Worm (Caenorhabditis elegans) whole organism, mixed stage, embryonic: ENCODE measurements around the gene faah-2.
"Not testable (repeated sequence)": the region's sequence is repeated elsewhere in the genome, so short reads cannot be mapped to it uniquely, and the experiment has no call there.

Experiments used
- bed-3 ChIP-seq: fragments of 200-800 bp; sonication (Bioruptor generic); optimal IDR thresholded peaks from 3 replicates; lab custom pipeline; 2018; ENCODE audit warnings: mild to moderate bottlenecking, missing genetic modification characterization, moderate library complexity, missing compliant biosample characterization
- blmp-1 ChIP-seq: fragments of 150-350 bp; optimal IDR thresholded peaks from 2 replicates; lab custom pipeline; 2014; ENCODE audit warnings: missing biosample characterization, missing genetic modification characterization
- ceh-39 ChIP-seq: fragments of 150-350 bp; optimal IDR thresholded peaks from 2 replicates; lab custom pipeline; 2014; ENCODE audit warnings: missing biosample characterization, missing genetic modification characterization
- ceh-83 ChIP-seq: fragments of 200-800 bp; sonication (Bioruptor generic); optimal IDR thresholded peaks from 2 replicates; lab custom pipeline; 2018; ENCODE audit warnings: mild to moderate bottlenecking, missing genetic modification characterization, missing compliant biosample characterization
- ces-1 ChIP-seq: fragments of 150-350 bp; optimal IDR thresholded peaks from 2 replicates; lab custom pipeline; 2014; ENCODE audit warnings: missing biosample characterization, missing genetic modification reagents, missing genetic modification characterization
- cnd-1 ChIP-seq: fragments of 200-800 bp; sonication (Bioruptor generic); optimal IDR thresholded peaks from 2 replicates; lab custom pipeline; 2018; ENCODE audit warnings: mild to moderate bottlenecking, missing genetic modification characterization, missing compliant biosample characterization
- drap-1 ChIP-seq: fragments of 200-800 bp; sonication (Bioruptor generic); optimal IDR thresholded peaks from 3 replicates; lab custom pipeline; 2018; ENCODE audit warnings: mild to moderate bottlenecking, missing genetic modification characterization, missing compliant biosample characterization
- elt-1 ChIP-seq: sonication (generic microtip); optimal IDR thresholded peaks from 2 replicates; lab custom pipeline; 2017; ENCODE audit warnings: missing genetic modification characterization, mild to moderate bottlenecking, missing compliant biosample characterization, antibody characterized with exemption, moderate library complexity, borderline replicate concordance; ENCODE audit not compliant: insufficient read depth
- elt-3 ChIP-seq: fragments of 150-350 bp; optimal IDR thresholded peaks from 2 replicates; lab custom pipeline; 2014; ENCODE audit warnings: missing biosample characterization, missing genetic modification characterization
- flh-1 ChIP-seq: fragments of 200-800 bp; sonication (Bioruptor generic); optimal IDR thresholded peaks from 2 replicates; lab custom pipeline; 2018; ENCODE audit warnings: mild to moderate bottlenecking, missing genetic modification characterization, moderate library complexity, missing compliant biosample characterization
- ham-2 ChIP-seq: fragments of 200-800 bp; sonication (Bioruptor generic); optimal IDR thresholded peaks from 2 replicates; lab custom pipeline; 2018; ENCODE audit warnings: mild to moderate bottlenecking, missing genetic modification characterization, missing compliant biosample characterization
- hlh-1 ChIP-seq: fragments of 150-350 bp; optimal IDR thresholded peaks from 2 replicates; lab custom pipeline; 2014; ENCODE audit warnings: missing biosample characterization, missing genetic modification reagents, missing genetic modification characterization
- lin-13 ChIP-seq: fragments of 150-350 bp; optimal IDR thresholded peaks from 2 replicates; lab custom pipeline; 2014; ENCODE audit warnings: missing biosample characterization, missing genetic modification characterization
- lsy-2 ChIP-seq: fragments of 150-350 bp; optimal IDR thresholded peaks from 2 replicates; lab custom pipeline; 2014; ENCODE audit warnings: missing biosample characterization, missing genetic modification characterization
- mep-1 ChIP-seq: fragments of 150-350 bp; optimal IDR thresholded peaks from 2 replicates; lab custom pipeline; 2017; ENCODE audit warnings: missing biosample characterization, missing genetic modification reagents, missing genetic modification characterization, inconsistent platforms
- mls-2 ChIP-seq: sonication (generic microtip); optimal IDR thresholded peaks from 2 replicates; lab custom pipeline; 2016; ENCODE audit warnings: mild to moderate bottlenecking, missing genetic modification characterization, moderate library complexity, missing compliant biosample characterization
- nhr-12 ChIP-seq: fragments of 150-350 bp; optimal IDR thresholded peaks from 2 replicates; lab custom pipeline; 2014; ENCODE audit warnings: missing biosample characterization, missing genetic modification characterization
- nhr-2 ChIP-seq: fragments of 150-350 bp; optimal IDR thresholded peaks from 2 replicates; lab custom pipeline; 2014; ENCODE audit warnings: missing biosample characterization, missing genetic modification characterization
- nhr-237 ChIP-seq: fragments of 150-350 bp; optimal IDR thresholded peaks from 2 replicates; lab custom pipeline; 2014; ENCODE audit warnings: missing biosample characterization, missing genetic modification characterization
- nhr-28 ChIP-seq: fragments of 150-350 bp; optimal IDR thresholded peaks from 2 replicates; lab custom pipeline; 2014; ENCODE audit warnings: missing biosample characterization, missing genetic modification characterization
- nhr-76 ChIP-seq: sonication (generic microtip); optimal IDR thresholded peaks from 2 replicates; lab custom pipeline; 2017; ENCODE audit warnings: missing biosample characterization, missing genetic modification characterization
- snpc-4 ChIP-seq: fragments of 150-350 bp; optimal IDR thresholded peaks from 2 replicates; lab custom pipeline; 2014; ENCODE audit warnings: missing biosample characterization, missing genetic modification characterization
- tbx-8 ChIP-seq: fragments of 200-800 bp; sonication (Bioruptor generic); optimal IDR thresholded peaks from 2 replicates; lab custom pipeline; 2018; ENCODE audit warnings: mild to moderate bottlenecking, missing genetic modification characterization, moderate library complexity, missing compliant biosample characterization
- unc-120 ChIP-seq: sonication (generic microtip); optimal IDR thresholded peaks from 2 replicates; lab custom pipeline; 2017; ENCODE audit warnings: missing genetic modification characterization, missing compliant biosample characterization; ENCODE audit not compliant: poor library complexity, severe bottlenecking
- zip-8 ChIP-seq: fragments of 150-350 bp; optimal IDR thresholded peaks from 2 replicates; lab custom pipeline; 2014; ENCODE audit warnings: missing biosample characterization, missing genetic modification characterization
- ztf-11 ChIP-seq: fragments of 150-350 bp; optimal IDR thresholded peaks from 2 replicates; lab custom pipeline; 2014; ENCODE audit warnings: missing biosample characterization, missing genetic modification characterization

faah-2 gene

DNA sequence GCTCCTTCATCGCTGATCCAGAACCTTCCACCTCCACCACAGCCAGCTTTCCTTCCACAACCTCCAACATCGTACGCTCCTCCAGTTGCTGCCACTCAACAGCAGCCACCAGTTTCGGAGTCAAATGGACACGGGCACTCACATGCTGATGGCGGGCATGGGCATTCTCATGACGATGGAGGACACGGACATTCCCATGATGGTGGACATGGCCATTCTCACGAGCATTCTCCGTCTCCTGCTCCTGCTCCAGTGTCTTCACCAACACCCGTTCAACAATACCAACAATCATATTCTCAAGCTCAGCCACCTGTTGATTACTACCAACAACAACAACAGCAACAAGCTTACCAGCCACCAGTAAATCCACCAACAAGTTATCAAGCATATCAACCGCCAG, 37.7 kb upstream of the faah-2 start:
- no peak for TF ChIP-seq bed-3 (GFP tag; lab: Kevin White, UChicago)
- no peak for TF ChIP-seq lin-13 (tag; lab: Kevin White, UChicago)
- no peak for TF ChIP-seq ceh-39 (tag; lab: Kevin White, UChicago)
- TF ChIP-seq nhr-28 (tag; lab: Kevin White, UChicago) = no peak
- no peak for TF ChIP-seq flh-1 (GFP tag; lab: Kevin White, UChicago)
- TF ChIP-seq ces-1 (GFP tag; lab: Kevin White, UChicago) = no peak
- TF ChIP-seq elt-3 (tag; lab: Kevin White, UChicago) = no peak

DNA sequence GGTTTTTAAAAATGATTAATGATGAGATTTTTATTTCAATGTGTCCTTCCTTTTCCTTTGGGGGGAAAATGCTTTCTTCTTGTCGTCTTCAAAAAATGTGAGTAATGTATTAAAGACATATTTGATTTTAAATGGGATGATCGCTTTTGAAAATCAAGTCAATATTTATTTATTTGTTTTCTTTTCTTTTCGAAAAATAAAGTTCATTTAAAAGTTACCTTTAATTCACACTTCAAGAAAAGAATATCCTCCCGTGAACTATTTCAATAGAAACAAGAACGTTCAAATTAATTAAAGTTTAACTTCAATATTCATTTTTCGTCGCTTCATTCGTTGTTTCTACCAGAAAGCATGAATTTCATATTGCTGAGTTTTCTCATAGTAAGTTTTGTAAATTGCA, 36.8 kb upstream of the faah-2 start, which contains the start of gene irld-8:
Gene irld-8 (plus strand): TSS at position 301 of the 400 bp plus-strand sequence.
- TF ChIP-seq zip-8 (no peak), mls-2 (tag; lab: Kevin White, UChicago) (no peak), ham-2 (GFP tag; lab: Kevin White, UChicago) (no peak), hlh-1 (tag; lab: Kevin White, UChicago) (no peak), nhr-28 (tag; lab: Kevin White, UChicago) (no peak), drap-1 (GFP tag; lab: Kevin White, UChicago) (no peak)

DNA sequence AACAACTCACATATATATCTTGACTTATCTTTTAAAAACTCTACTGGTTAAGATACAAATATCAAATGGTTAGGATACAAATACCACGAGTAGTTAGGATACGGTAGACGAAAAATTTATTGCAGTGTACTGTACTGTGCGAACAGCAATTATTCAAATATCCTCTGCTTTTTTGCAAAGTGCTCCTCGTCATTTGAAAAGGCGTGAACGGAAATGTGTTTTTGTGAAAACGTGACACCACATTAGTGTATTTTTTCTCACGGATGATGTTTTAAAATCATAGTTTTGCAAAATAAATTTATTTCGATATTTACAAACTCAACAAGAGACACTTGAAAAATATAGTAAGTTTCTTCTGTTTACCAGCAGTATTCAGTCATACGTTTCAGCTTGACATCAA, 33.5 kb upstream of the faah-2 start, which contains the start of gene F42G8.8:
Gene F42G8.8 (plus strand): TSS at position 301 of the 400 bp plus-strand sequence.
- TF ChIP-seq flh-1 (GFP tag; lab: Kevin White, UChicago) (no peak), nhr-76 (tag; lab: Kevin White, UChicago) (no peak), ceh-83 (GFP tag; lab: Kevin White, UChicago) (no peak), blmp-1 (tag; lab: Kevin White, UChicago) (no peak), cnd-1 (tag; lab: Kevin White, UChicago) (no peak), nhr-2 (no peak), ztf-11 (tag; lab: Kevin White, UChicago) (no peak), ces-1 (GFP tag; lab: Kevin White, UChicago) (no peak), lsy-2 (tag; lab: Kevin White, UChicago) (no peak), ham-2 (GFP tag; lab: Kevin White, UChicago) (no peak), mep-1 (tag; lab: Kevin White, UChicago) (no peak), elt-1 (tag; lab: Kevin White, UChicago) (no peak), zip-8 (no peak), elt-3 (tag; lab: Kevin White, UChicago) (no peak), ceh-39 (tag; lab: Kevin White, UChicago) (no peak), drap-1 (GFP tag; lab: Kevin White, UChicago) (no peak), hlh-1 (tag; lab: Kevin White, UChicago) (no peak), lin-13 (tag; lab: Kevin White, UChicago) (no peak)

DNA sequence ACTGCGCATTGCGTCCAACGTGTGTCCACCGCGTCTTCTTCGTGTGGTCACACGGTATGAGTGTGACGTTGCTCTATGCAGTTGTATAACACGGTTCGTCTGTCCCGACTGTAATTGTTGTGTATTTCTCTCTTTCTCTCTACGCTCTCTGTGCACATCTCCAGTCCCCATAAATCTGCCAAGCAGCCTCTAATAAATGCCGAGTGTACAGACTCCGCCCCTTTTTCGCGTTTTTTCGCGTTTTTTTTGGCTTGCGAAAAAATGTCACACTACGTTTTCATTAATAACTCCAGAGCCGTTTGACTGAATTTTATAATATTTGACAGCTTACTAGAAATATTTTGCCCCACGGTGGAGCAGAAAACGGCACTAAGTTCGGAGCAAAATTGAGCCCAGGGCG, 29.9 kb upstream of the faah-2 start, which contains the start of gene erp-44.3:
Gene erp-44.3 (plus strand): TSS at position 301 of the 400 bp plus-strand sequence.
- not testable (repeated sequence) for TF ChIP-seq nhr-12 (tag; lab: Kevin White, UChicago); tbx-8 (GFP tag; lab: Kevin White, UChicago); ztf-11 (tag; lab: Kevin White, UChicago)

DNA sequence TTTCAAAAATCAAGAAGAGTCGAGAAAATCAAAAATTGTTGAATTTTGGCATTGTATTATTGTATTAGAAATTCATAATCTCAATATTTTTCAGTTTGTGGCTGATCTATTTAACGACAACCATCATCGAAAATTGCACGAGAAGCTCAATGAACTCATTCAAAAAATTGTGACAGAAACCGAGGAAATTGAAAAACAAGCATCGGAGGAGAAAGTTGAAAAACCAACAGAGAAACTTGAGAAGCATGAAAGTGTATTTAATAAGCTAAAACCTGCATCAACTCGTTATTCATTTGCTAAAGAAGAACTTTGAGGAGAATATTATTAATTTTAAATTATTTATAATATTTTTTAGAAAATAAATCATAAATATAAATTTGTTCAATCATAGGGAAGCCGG, 25.3 kb upstream of the faah-2 start, which contains the start of gene ceph-41:
Gene ceph-41 (plus strand): TSS at position 301 of the 400 bp plus-strand sequence.
- no peak for TF ChIP-seq elt-3 (tag; lab: Kevin White, UChicago)

DNA sequence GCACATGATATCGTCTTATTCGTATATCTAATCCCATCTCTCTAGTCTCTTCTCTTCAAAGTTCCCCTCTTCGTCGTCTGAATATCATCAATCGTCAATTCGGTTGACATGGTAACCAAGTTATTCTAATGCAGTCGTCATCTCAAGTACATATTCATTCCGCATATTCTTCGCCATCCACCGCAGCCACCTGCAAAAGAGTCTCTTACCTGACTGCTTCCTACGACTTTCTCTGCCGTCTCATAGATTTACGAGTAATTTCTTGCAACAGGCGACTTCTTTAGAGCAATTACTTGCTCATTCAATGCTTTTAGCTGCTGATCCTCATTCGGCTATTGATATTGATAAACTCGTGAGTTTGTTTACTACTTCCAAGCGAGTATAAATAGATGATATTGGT, 24.8 kb upstream of the faah-2 start:
- TF ChIP-seq nhr-2 (no peak), lsy-2 (tag; lab: Kevin White, UChicago) (no peak), elt-1 (tag; lab: Kevin White, UChicago) (no peak), blmp-1 (tag; lab: Kevin White, UChicago) (no peak), flh-1 (GFP tag; lab: Kevin White, UChicago) (no peak), snpc-4 (no peak), tbx-8 (GFP tag; lab: Kevin White, UChicago) (no peak), hlh-1 (tag; lab: Kevin White, UChicago) (no peak), nhr-76 (tag; lab: Kevin White, UChicago) (no peak), mep-1 (tag; lab: Kevin White, UChicago) (no peak), nhr-237 (no peak), cnd-1 (tag; lab: Kevin White, UChicago) (no peak), ces-1 (GFP tag; lab: Kevin White, UChicago) (no peak), lin-13 (tag; lab: Kevin White, UChicago) (no peak), unc-120 (tag; lab: Kevin White, UChicago) (no peak), ceh-83 (GFP tag; lab: Kevin White, UChicago) (no peak)
